Fruit fly (Drosophila melanogaster): ENCODE results near the gene Ziz.

Gene Ziz

DNA sequence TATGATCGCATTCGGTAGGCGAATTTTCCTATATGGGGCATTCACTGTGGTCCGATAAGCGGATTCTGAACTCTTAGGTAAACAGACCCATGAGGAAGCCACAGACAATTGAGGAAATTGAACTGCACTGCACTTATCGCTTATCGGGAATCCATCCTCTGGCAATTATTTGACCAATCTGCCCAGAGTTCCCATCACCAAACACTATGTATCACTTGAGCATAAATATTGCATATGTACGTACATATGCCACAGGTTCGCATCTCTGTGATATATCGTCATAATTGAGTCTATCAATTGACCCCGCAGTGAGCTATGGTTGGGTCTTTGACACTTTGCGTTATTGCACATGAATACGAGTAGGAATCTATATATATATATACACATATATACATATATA lies 47.7 kb downstream of the Ziz start:
- TF ChIP-seq CG32006 (GFP tag; optimal IDR thresholded peaks at IDR 0.05) (no peak), CG11762 (GFP tag; optimal IDR thresholded peaks at IDR 0.05; ENCODE audit: insufficient read depth) (no peak), fd59A (GFP tag; optimal IDR thresholded peaks at IDR 0.05) (no peak), svp (GFP tag) (peak; percentile 95)

DNA sequence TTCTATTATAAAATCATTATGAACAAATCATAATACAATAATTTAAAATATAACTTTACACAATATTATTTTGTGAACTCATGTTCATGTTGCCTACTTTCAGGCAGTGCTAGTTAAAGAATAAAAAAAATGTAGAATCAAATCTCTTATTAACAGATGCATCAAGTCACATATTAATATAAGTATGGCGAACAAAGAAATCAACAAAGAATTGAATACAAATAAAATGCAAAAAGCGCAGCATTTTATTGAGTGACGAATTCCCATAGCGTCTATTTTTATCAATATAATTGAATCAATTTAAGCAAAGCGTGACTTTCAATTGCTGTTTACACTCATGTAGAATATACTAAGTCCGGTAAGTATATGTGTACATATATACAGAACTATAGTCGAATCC lies 48.3 kb downstream of the Ziz start:
- no peak for TF ChIP-seq dsx (GFP tag; optimal IDR thresholded peaks at IDR 0.05; ENCODE audit: poor library complexity, severe bottlenecking)
- no peak for TF ChIP-seq Sox15 (GFP tag; optimal IDR thresholded peaks at IDR 0.05)
- TF ChIP-seq CG6276 (GFP tag; optimal IDR thresholded peaks at IDR 0.05), result peak; percentile 32
- TF ChIP-seq CG8319 (GFP tag; optimal IDR thresholded peaks at IDR 0.05), result no peak
- TF ChIP-seq CG32006 (GFP tag; optimal IDR thresholded peaks at IDR 0.05), result no peak
- TF ChIP-seq achi (GFP tag; optimal IDR thresholded peaks at IDR 0.05), result no peak
- TF ChIP-seq CG10669 (GFP tag; optimal IDR thresholded peaks at IDR 0.05), result no peak
- TF ChIP-seq CG8119 (GFP tag; IDR thresholded peaks at IDR 0.05), result no peak

DNA sequence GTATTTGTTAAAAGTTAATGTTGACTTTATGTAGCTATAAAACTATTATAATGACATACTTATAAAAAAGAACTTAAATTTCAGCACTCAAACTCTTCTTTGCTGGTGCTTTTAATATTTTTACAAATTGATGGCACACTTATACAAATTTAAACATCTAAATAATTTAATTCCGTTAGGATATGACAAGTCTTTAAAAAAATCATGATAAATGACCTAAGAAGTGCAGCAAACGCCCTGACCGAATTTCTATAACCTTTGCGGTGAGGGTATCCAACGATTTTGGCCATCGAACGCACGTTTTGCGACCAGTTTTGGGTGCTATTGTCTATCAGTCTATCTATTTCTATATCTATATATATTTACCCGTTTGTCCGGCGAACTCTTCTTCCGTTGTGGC lies 53.2 kb downstream of the Ziz start:
- TF ChIP-seq svp (GFP tag) (peak; percentile 11), Eip78C (GFP tag) (peak; percentile 41), ss (GFP tag; optimal IDR thresholded peaks at IDR 0.05) (no peak), Met (GFP tag; optimal IDR thresholded peaks at IDR 0.05) (no peak), CG8319 (GFP tag; optimal IDR thresholded peaks at IDR 0.05) (no peak)

DNA sequence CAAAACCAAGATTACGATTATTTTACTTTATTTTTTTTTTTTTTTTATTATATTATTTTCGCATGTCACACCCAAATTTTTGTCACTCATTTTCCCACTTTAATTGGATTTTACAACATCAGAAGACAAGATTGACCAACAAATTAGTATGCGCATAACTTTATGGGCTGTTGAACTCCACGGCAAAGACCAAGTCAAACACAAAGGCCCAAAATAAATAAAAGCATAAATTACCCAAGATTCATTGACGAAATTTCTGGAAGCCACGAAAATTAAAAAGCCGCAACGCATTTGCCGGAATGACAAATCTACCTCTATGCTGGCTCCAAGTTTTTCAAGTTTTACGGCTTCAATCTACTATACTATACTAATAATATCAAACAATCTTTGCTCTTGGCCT lies 54.0 kb downstream of the Ziz start:
- no peak for TF ChIP-seq CG10631 (GFP tag; optimal IDR thresholded peaks at IDR 0.05)

DNA sequence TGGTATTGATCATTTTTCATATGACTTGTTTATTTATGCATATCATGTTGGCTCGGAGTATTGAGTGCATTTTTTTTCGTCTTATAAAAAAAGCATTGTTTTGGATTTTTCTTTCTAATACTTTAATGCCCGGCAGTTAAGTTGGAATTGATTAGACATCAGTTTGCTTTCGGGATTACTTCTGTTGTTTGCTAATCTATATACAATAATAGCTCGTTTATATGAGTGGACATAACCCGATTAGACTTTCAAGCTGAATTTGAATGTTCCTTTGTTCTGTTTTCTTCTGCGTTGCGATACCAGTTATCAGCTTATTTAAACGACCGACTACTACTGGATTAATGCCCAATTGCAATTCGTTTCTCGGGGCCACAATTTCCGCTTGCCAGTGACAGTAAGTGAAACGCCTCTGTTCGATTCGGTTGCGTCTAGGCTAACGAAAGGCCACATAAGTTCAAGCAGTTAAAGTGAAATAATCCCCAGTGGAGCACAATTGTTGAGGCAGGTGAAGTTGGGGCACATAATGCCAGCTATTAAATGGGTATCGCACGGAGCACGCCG lies 55.6 kb downstream of the Ziz start:
- no peak for TF ChIP-seq cyc (GFP tag; optimal IDR thresholded peaks at IDR 0.05)
- peak; percentile 92 for TF ChIP-seq vri (GFP tag; optimal IDR thresholded peaks at IDR 0.05)
- TF ChIP-seq Sox14 (GFP tag; optimal IDR thresholded peaks at IDR 0.05), result peak; percentile 7

DNA sequence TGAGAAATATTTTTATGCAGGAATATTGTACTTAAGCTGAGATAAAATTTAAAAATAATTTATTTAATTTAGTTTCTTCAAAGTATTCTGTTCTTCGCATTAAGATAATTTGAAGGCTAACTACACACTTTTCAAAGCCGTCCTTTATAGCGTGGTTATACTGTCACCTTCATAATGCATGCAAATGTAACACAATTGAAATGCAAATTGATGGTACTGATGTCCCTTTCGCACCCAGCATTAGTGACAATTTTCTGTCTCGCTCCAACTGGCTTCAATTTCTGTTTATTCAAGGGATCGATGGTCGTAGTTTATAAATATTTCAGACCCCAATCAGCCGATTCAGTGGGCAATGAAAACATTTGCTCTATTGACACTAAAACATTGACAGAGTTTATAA lies 57.6 kb downstream of the Ziz start:
- TF ChIP-seq CG15336 (GFP tag; IDR thresholded peaks at IDR 0.05) (0 out of 2 replicates have a peak, but pooled peaks have one; percentile 16), Met (GFP tag; optimal IDR thresholded peaks at IDR 0.05) (no peak), dac (GFP tag; optimal IDR thresholded peaks at IDR 0.05) (no peak), CG8119 (GFP tag; IDR thresholded peaks at IDR 0.05) (peak; percentile 34; the same call in 1 of the 3 replicates), CG3032 (tag; optimal IDR thresholded peaks at IDR 0.05) (no peak), CG3919 (GFP tag; optimal IDR thresholded peaks at IDR 0.05) (no peak), Eip78C (GFP tag) (peak; percentile 43), esn (GFP tag; optimal IDR thresholded peaks at IDR 0.05) (peak; percentile 8), CG10631 (GFP tag; optimal IDR thresholded peaks at IDR 0.05) (no peak), CG6808 (GFP tag; optimal IDR thresholded peaks at IDR 0.05) (no peak), fkh (GFP tag; optimal IDR thresholded peaks at IDR 0.05) (no peak), achi (GFP tag; optimal IDR thresholded peaks at IDR 0.05) (no peak), CG32006 (GFP tag; optimal IDR thresholded peaks at IDR 0.05) (peak; percentile 19)

DNA sequence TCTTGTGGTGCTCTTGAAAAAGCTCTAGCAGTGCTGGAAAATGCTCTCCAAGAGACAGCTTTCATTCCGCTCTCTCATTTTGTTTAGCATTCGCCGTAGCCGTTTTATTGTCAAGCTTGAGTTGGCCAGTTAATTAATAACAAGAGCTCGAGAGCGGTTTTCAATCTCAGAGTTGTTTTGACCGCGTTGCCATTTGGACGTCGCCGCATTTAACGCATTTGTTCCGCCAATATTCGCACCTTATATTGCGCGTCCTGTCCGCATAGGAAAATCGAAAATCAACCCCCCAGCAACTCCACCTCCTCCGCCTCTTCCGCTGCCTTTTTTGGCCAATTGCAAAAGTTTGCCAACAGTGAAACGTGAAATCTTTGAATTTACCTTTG lies 58.8 kb downstream of the Ziz start, which contains the start of gene CG5973:
Gene CG5973 (plus strand): TSS at position 168 of the 383 bp plus-strand sequence.
- 0 out of 3 replicates have a peak, but pooled peaks have one; percentile 33 for TF ChIP-seq CG6163 (GFP tag; IDR thresholded peaks at IDR 0.05)
- TF ChIP-seq OdsH (GFP tag; optimal IDR thresholded peaks at IDR 0.05), result no peak
- peak; percentile 17 for TF ChIP-seq svp (GFP tag)
- no peak for TF ChIP-seq fkh (GFP tag; optimal IDR thresholded peaks at IDR 0.05)
- TF ChIP-seq CG32006 (GFP tag; optimal IDR thresholded peaks at IDR 0.05), result peak; percentile 43
- TF ChIP-seq Blimp-1 (GFP tag; optimal IDR thresholded peaks at IDR 0.05), result no peak
- no peak for TF ChIP-seq Hr39 (GFP tag; optimal IDR thresholded peaks at IDR 0.05)
- peak; percentile 37; the same call in 1 of the 3 replicates for TF ChIP-seq CG8119 (GFP tag; IDR thresholded peaks at IDR 0.05)
- TF ChIP-seq net (GFP tag; optimal IDR thresholded peaks at IDR 0.05), result peak; percentile 12
- peak; percentile 15 for TF ChIP-seq CG1621 (tag; optimal IDR thresholded peaks at IDR 0.05)
- no peak for TF ChIP-seq spab (GFP tag; optimal IDR thresholded peaks at IDR 0.05)
- TF ChIP-seq achi (GFP tag; optimal IDR thresholded peaks at IDR 0.05), result no peak
- TF ChIP-seq CG6792 (GFP tag; optimal IDR thresholded peaks at IDR 0.05), result no peak
- peak; percentile 18 for TF ChIP-seq CG6276 (GFP tag; optimal IDR thresholded peaks at IDR 0.05)
- TF ChIP-seq dsx (GFP tag; optimal IDR thresholded peaks at IDR 0.05; ENCODE audit: poor library complexity, severe bottlenecking), result peak; percentile 2
- TF ChIP-seq CG3919 (GFP tag; optimal IDR thresholded peaks at IDR 0.05), result peak; percentile 15
- TF ChIP-seq CG16779 (tag; optimal IDR thresholded peaks at IDR 0.05), result peak; percentile 13
- no peak for TF ChIP-seq lz (GFP tag; optimal IDR thresholded peaks at IDR 0.05)
- no peak for TF ChIP-seq CG11294 (GFP tag; IDR thresholded peaks at IDR 0.05)
- TF ChIP-seq Ets21C (GFP tag; optimal IDR thresholded peaks at IDR 0.05), result no peak
- peak; percentile 23 for TF ChIP-seq CG6854 (GFP tag; optimal IDR thresholded peaks at IDR 0.05)
